Fruit fly (Drosophila melanogaster) whole organism, embryonic: ENCODE results near the gene CG31445.

Source experiments
- ATbp ChIP-seq: fragments of 200-800 bp; sonication (Bioruptor generic); optimal IDR thresholded peaks from 2 replicates; lab custom pipeline; 2017; ENCODE audit warnings: missing biosample characterization, mild to moderate bottlenecking, missing genetic modification characterization, missing genetic modification reagents
- Abd-B ChIP-seq: fragments of 200-800 bp; sonication (Bioruptor generic); optimal IDR thresholded peaks from 2 replicates; lab custom pipeline; 2018; ENCODE audit warnings: missing biosample characterization, mild to moderate bottlenecking, missing genetic modification characterization, moderate library complexity
- Atf3 ChIP-seq: fragments of 200-800 bp; sonication (Bioruptor generic); optimal IDR thresholded peaks from 3 replicates; lab custom pipeline; 2016; ENCODE audit warnings: missing biosample characterization, missing genetic modification characterization
- CG11695 ChIP-seq: fragments of 200-800 bp; sonication (Bioruptor generic); IDR thresholded peaks from 3 replicates; pipeline ENCODE4 v1.3.6; 2022; ENCODE audit warnings: missing biosample characterization, missing genetic modification characterization
- CG12071 ChIP-seq: fragments of 200-800 bp; sonication (Bioruptor generic); optimal IDR thresholded peaks from 3 replicates; lab custom pipeline; 2018; ENCODE audit warnings: missing biosample characterization, mild to moderate bottlenecking, missing genetic modification characterization
- CG12155 ChIP-seq: fragments of 200-800 bp; sonication (Bioruptor generic); optimal IDR thresholded peaks from 3 replicates; lab custom pipeline; 2016; ENCODE audit warnings: missing biosample characterization, missing genetic modification characterization
- CG1233 ChIP-seq: fragments of 200-800 bp; sonication (Bioruptor generic); optimal IDR thresholded peaks from 4 replicates; lab custom pipeline; 2018; ENCODE audit warnings: missing biosample characterization, mild to moderate bottlenecking, missing genetic modification characterization
- CG13775 ChIP-seq: fragments of 200-800 bp; sonication (Bioruptor generic); optimal IDR thresholded peaks from 3 replicates; lab custom pipeline; 2017; ENCODE audit warnings: missing biosample characterization, mild to moderate bottlenecking, missing genetic modification characterization
- CG14050 ChIP-seq: fragments of 200-800 bp; sonication (Bioruptor generic); IDR thresholded peaks from 3 replicates; pipeline ENCODE4 v1.3.6; 2022; ENCODE audit warnings: missing biosample characterization, missing genetic modification characterization
- CG14441 ChIP-seq: fragments of 200-800 bp; sonication (Bioruptor generic); IDR thresholded peaks from 2 replicates; pipeline ENCODE4 v1.3.6; 2022; ENCODE audit warnings: missing biosample characterization, missing genetic modification characterization
- CG14667 ChIP-seq: fragments of 200-800 bp; sonication (Bioruptor generic); IDR thresholded peaks from 2 replicates; pipeline ENCODE4 v1.3.6; 2022; ENCODE audit warnings: missing biosample characterization, missing genetic modification characterization
- CG14965 ChIP-seq: fragments of 200-800 bp; sonication (Bioruptor generic); optimal IDR thresholded peaks from 2 replicates; lab custom pipeline; 2016; ENCODE audit warnings: missing biosample characterization, missing genetic modification characterization, borderline replicate concordance
- CG15269 ChIP-seq: fragments of 200-800 bp; sonication (Bioruptor generic); optimal IDR thresholded peaks from 2 replicates; lab custom pipeline; 2018; ENCODE audit warnings: missing biosample characterization, mild to moderate bottlenecking, missing genetic modification characterization, moderate library complexity
- CG1529 ChIP-seq: fragments of 200-800 bp; sonication (Bioruptor generic); optimal IDR thresholded peaks from 3 replicates; lab custom pipeline; 2018; ENCODE audit warnings: missing biosample characterization, missing genetic modification characterization
- CG1603 ChIP-seq: fragments of 200-800 bp; sonication (Bioruptor generic); optimal IDR thresholded peaks from 2 replicates; lab custom pipeline; 2019; ENCODE audit warnings: missing biosample characterization, mild to moderate bottlenecking, missing genetic modification characterization, moderate library complexity
- CG16863 ChIP-seq: fragments of 200-800 bp; sonication (Bioruptor generic); optimal IDR thresholded peaks from 3 replicates; lab custom pipeline; 2016; ENCODE audit warnings: missing biosample characterization, missing genetic modification characterization
- CG30020 ChIP-seq: fragments of 200-800 bp; optimal IDR thresholded peaks from 2 replicates; lab custom pipeline; 2019; ENCODE audit warnings: missing biosample characterization, mild to moderate bottlenecking, missing genetic modification characterization, moderate library complexity
- CG30403 ChIP-seq: fragments of 200-800 bp; sonication (Bioruptor generic); optimal IDR thresholded peaks from 3 replicates; lab custom pipeline; 2016; ENCODE audit warnings: missing biosample characterization, missing genetic modification characterization
- CG32772 ChIP-seq: fragments of 200-800 bp; sonication (Bioruptor generic); IDR thresholded peaks from 2 replicates; pipeline ENCODE4 v1.3.6; 2022; ENCODE audit warnings: missing biosample characterization, missing genetic modification characterization
- CG3726 ChIP-seq: fragments of 200-800 bp; sonication (Bioruptor generic); IDR thresholded peaks from 3 replicates; pipeline ENCODE4, ENCODE4 v1.3.6; 2022; ENCODE audit warnings: missing biosample characterization, missing genetic modification characterization
- CG4424 ChIP-seq: fragments of 200-800 bp; sonication (Bioruptor generic); optimal IDR thresholded peaks from 3 replicates; lab custom pipeline; 2016; ENCODE audit warnings: missing biosample characterization, missing genetic modification characterization
- CG7987 ChIP-seq: fragments of 200-800 bp; sonication (Bioruptor generic); optimal IDR thresholded peaks from 2 replicates; lab custom pipeline; 2018; ENCODE audit warnings: missing biosample characterization, mild to moderate bottlenecking, missing genetic modification characterization, moderate library complexity
- CG8281 ChIP-seq: fragments of 200-800 bp; sonication (Bioruptor generic); optimal IDR thresholded peaks from 2 replicates; lab custom pipeline; 2018; ENCODE audit warnings: missing biosample characterization, mild to moderate bottlenecking, missing genetic modification characterization, moderate library complexity
- CG8359 ChIP-seq: fragments of 200-800 bp; sonication (Bioruptor generic); optimal IDR thresholded peaks from 2 replicates; lab custom pipeline; 2017; ENCODE audit warnings: missing biosample characterization, mild to moderate bottlenecking, missing genetic modification characterization, borderline replicate concordance
- CG9215 ChIP-seq: fragments of 200-800 bp; sonication (Bioruptor generic); IDR thresholded peaks from 2 replicates; pipeline ENCODE4 v1.3.6; 2022; ENCODE audit warnings: missing biosample characterization, missing genetic modification characterization
- CoRest ChIP-seq: fragments of 200-800 bp; sonication (Bioruptor generic); optimal IDR thresholded peaks from 3 replicates; lab custom pipeline; 2018; ENCODE audit warnings: missing biosample characterization, mild to moderate bottlenecking, missing genetic modification characterization, moderate library complexity
- Dad ChIP-seq: fragments of 200-800 bp; sonication (Bioruptor generic); optimal IDR thresholded peaks from 3 replicates; lab custom pipeline; 2016; ENCODE audit warnings: missing biosample characterization, missing genetic modification characterization
- NFAT ChIP-seq: fragments of 200-800 bp; sonication (Bioruptor generic); IDR thresholded peaks from 2 replicates; pipeline ENCODE4 v1.3.6; 2022; ENCODE audit warnings: missing biosample characterization, missing genetic modification characterization
- Opbp ChIP-seq: fragments of 200-800 bp; sonication (Bioruptor generic); IDR thresholded peaks from 3 replicates; pipeline ENCODE4 v1.3.6; 2022; ENCODE audit warnings: missing biosample characterization, missing genetic modification characterization; ENCODE audit not compliant: partially characterized antibody
- Stat92E ChIP-seq, 3 experiments: fragments of >200 bp in 2 of 3; fragments of 200-800 bp in 1 of 3; sonication (Bioruptor generic) in 1 of 3; optimal IDR thresholded peaks; 2 replicates each; lab custom pipeline; 2017 to 2019; ENCODE audit warnings: missing biosample characterization in 3 of 3, missing genetic modification characterization in 3 of 3, mild to moderate bottlenecking in 1 of 3, moderate library complexity in 1 of 3
- TFAM ChIP-seq: fragments of 200-800 bp; sonication (Bioruptor generic); optimal IDR thresholded peaks from 2 replicates; lab custom pipeline; 2017; ENCODE audit warnings: missing biosample characterization, missing genetic modification characterization, inconsistent platforms
- bowl ChIP-seq: fragments of 200-800 bp; sonication (Bioruptor generic); IDR thresholded peaks from 2 replicates; pipeline ENCODE4 v1.3.6; 2022; ENCODE audit warnings: missing biosample characterization, missing genetic modification characterization
- bsh ChIP-seq, 2 experiments: fragments of 200-800 bp; sonication (Bioruptor generic); optimal IDR thresholded peaks; 2 replicates each; lab custom pipeline; 2017 to 2018; ENCODE audit warnings: mild to moderate bottlenecking in 2 of 2, missing biosample characterization in 2 of 2, missing genetic modification characterization in 2 of 2, moderate library complexity in 1 of 2
- cwo ChIP-seq: fragments of 200-800 bp; sonication (Bioruptor generic); optimal IDR thresholded peaks from 3 replicates; lab custom pipeline; 2017; ENCODE audit warnings: missing biosample characterization, missing genetic modification characterization, mild to moderate bottlenecking, moderate library complexity, missing genetic modification reagents
- esg ChIP-seq: fragments of 200-800 bp; sonication (Bioruptor generic); conservative IDR thresholded peaks from 2 replicates; pipeline ENCODE4 v1.3.6; 2022; ENCODE audit warnings: missing biosample characterization, missing genetic modification characterization
- fd96Cb ChIP-seq: fragments of 200-800 bp; sonication (Bioruptor generic); optimal IDR thresholded peaks from 2 replicates; lab custom pipeline; 2018; ENCODE audit warnings: missing biosample characterization, mild to moderate bottlenecking, missing genetic modification characterization, moderate library complexity
- gcm ChIP-seq: fragments of 200-800 bp; sonication (Bioruptor generic); optimal IDR thresholded peaks from 2 replicates; lab custom pipeline; 2019; ENCODE audit warnings: missing biosample characterization, mild to moderate bottlenecking, missing genetic modification characterization, moderate library complexity
- jing ChIP-seq: fragments of 200-800 bp; sonication (Bioruptor generic); optimal IDR thresholded peaks from 2 replicates; lab custom pipeline; 2018; ENCODE audit warnings: missing biosample characterization, mild to moderate bottlenecking, missing genetic modification characterization
- nom ChIP-seq: fragments of 200-800 bp; sonication (Bioruptor generic); optimal IDR thresholded peaks from 2 replicates; lab custom pipeline; 2017; ENCODE audit warnings: missing biosample characterization, missing genetic modification characterization, mild to moderate bottlenecking, moderate library complexity, missing genetic modification reagents
- onecut ChIP-seq: fragments of 200-800 bp; sonication (Bioruptor generic); IDR thresholded peaks from 2 replicates; pipeline ENCODE4 v1.3.6; 2022; ENCODE audit warnings: missing biosample characterization, missing genetic modification characterization
- prd ChIP-seq, 3 experiments: fragments of >200 bp in 2 of 3; fragments of 200-800 bp in 1 of 3; sonication (Bioruptor generic) in 1 of 3; optimal IDR thresholded peaks in 2 of 3; IDR thresholded peaks in 1 of 3; 2 replicates in 2 of 3; 3 replicates in 1 of 3; pipeline versions ENCODE4 v1.3.6 to Lab custom; 2017 to 2022; ENCODE audit warnings: missing biosample characterization in 1 of 3, missing genetic modification characterization in 1 of 3
- run ChIP-seq: fragments of 200-800 bp; sonication (Bioruptor generic); optimal IDR thresholded peaks from 3 replicates; lab custom pipeline; 2018; ENCODE audit warnings: missing biosample characterization, mild to moderate bottlenecking, missing genetic modification characterization
- sima ChIP-seq: fragments of 200-800 bp; sonication (Bioruptor generic); optimal IDR thresholded peaks from 2 replicates; lab custom pipeline; 2016; ENCODE audit warnings: missing biosample characterization, missing genetic modification characterization
- so ChIP-seq: fragments of 200-800 bp; sonication (Bioruptor generic); IDR thresholded peaks from 3 replicates; pipeline ENCODE4 v1.3.6; 2022; ENCODE audit warnings: missing biosample characterization, missing genetic modification characterization
- sqz ChIP-seq: fragments of 200-800 bp; sonication (Bioruptor generic); optimal IDR thresholded peaks from 3 replicates; lab custom pipeline; 2018; ENCODE audit warnings: missing biosample characterization, mild to moderate bottlenecking, missing genetic modification characterization
- ssp ChIP-seq: fragments of 200-800 bp; sonication (Bioruptor generic); IDR thresholded peaks from 2 replicates; pipeline ENCODE4 v1.3.6; 2022; ENCODE audit warnings: missing biosample characterization, missing genetic modification characterization
- stc ChIP-seq: fragments of 200-800 bp; sonication (Bioruptor generic); IDR thresholded peaks from 2 replicates; pipeline ENCODE4 v1.3.6; 2022; ENCODE audit warnings: missing biosample characterization, missing genetic modification characterization
- unpg ChIP-seq: fragments of 200-800 bp; sonication (Bioruptor generic); optimal IDR thresholded peaks from 3 replicates; lab custom pipeline; 2018; ENCODE audit warnings: missing biosample characterization, mild to moderate bottlenecking, missing genetic modification characterization, moderate library complexity
- zfh2 ChIP-seq: fragments of 200-800 bp; sonication (Bioruptor generic); optimal IDR thresholded peaks from 2 replicates; lab custom pipeline; 2016; ENCODE audit warnings: missing biosample characterization, missing genetic modification characterization

The CG31445 gene

dm6 chr3R:29207996-29208395 is 36.6 kb downstream of the CG31445 start (continued):
- no peak for TF ChIP-seq nom
- TF ChIP-seq jing = peak; percentile 61
- peak; percentile 10 for TF ChIP-seq CG7987 (GFP tag; lab: Kevin White, UChicago)
- TF ChIP-seq Abd-B (GFP tag; lab: Kevin White, UChicago) = peak; percentile 50
- peak; percentile 83 for TF ChIP-seq CG15269 (tag; lab: Kevin White, UChicago)
- peak; percentile 62; the same call in 1 of the 2 replicates for TF ChIP-seq CG32772 (GFP tag; lab: Robert Waterston, UW)
- peak; percentile 82 for TF ChIP-seq CG1603 (tag; lab: Kevin White, UChicago)
- peak; percentile 24 for TF ChIP-seq CG12155 (GFP tag; lab: Kevin White, UChicago)
- TF ChIP-seq esg (GFP tag; lab: Robert Waterston, UW) = peak; percentile 66
- TF ChIP-seq TFAM (GFP tag; lab: Kevin White, UChicago) = no peak
- no peak for TF ChIP-seq CG9215 (GFP tag; lab: Robert Waterston, UW)
- peak; percentile 26; the same call in 1 of the 2 replicates for TF ChIP-seq ssp (GFP tag; lab: Robert Waterston, UW)
- TF ChIP-seq CG14441 (GFP tag; lab: Robert Waterston, UW) = peak; percentile 79
- peak; percentile 37 for TF ChIP-seq CG14667 (GFP tag; lab: Robert Waterston, UW)
- peak; percentile 33 for TF ChIP-seq Atf3
- no peak for TF ChIP-seq Dad (GFP tag; lab: Kevin White, UChicago)
- TF ChIP-seq CG16863 (GFP tag; lab: Kevin White, UChicago) = peak; percentile 46
- TF ChIP-seq run (tag; lab: Kevin White, UChicago) = peak; percentile 55
- peak; percentile 83 for TF ChIP-seq ATbp (GFP tag; lab: Kevin White, UChicago)
- TF ChIP-seq fd96Cb (tag; lab: Kevin White, UChicago) = peak; percentile 82
- TF ChIP-seq CG30403 (GFP tag; lab: Kevin White, UChicago) = peak; percentile 61
- peak; percentile 66 for TF ChIP-seq CG12071 (GFP tag; lab: Kevin White, UChicago)
- TF ChIP-seq CG11695 (GFP tag; lab: Robert Waterston, UW) = peak; percentile 72
- TF ChIP-seq cwo (GFP tag; lab: Kevin White, UChicago) = peak; percentile 23
- TF ChIP-seq sima (GFP tag; lab: Kevin White, UChicago) = no peak
- no peak for TF ChIP-seq Opbp (GFP tag; lab: Robert Waterston, UW)
- TF ChIP-seq so (GFP tag; lab: Robert Waterston, UW) = peak; percentile 57; the same call in 1 of the 3 replicates
- 0 out of 2 replicates have a peak, but pooled peaks have one; percentile 28 for TF ChIP-seq bowl (GFP tag; lab: Robert Waterston, UW)
- peak; percentile 15 for TF ChIP-seq CG30020 (tag; lab: Kevin White, UChicago)
- TF ChIP-seq CG8281 = peak; percentile 39
- peak; percentile 88 for TF ChIP-seq unpg (GFP tag; lab: Kevin White, UChicago)
- TF ChIP-seq bsh (GFP tag; optimal IDR thresholded peaks at IDR 0.05; lab: Kevin White, UChicago) = peak; percentile 71 to 88
- TF ChIP-seq CoRest (tag; lab: Kevin White, UChicago) = peak; percentile 73
- peak; percentile 62 for TF ChIP-seq onecut (GFP tag; lab: Robert Waterston, UW)
- peak; percentile 71 for TF ChIP-seq stc (GFP tag; lab: Robert Waterston, UW)
- no peak for TF ChIP-seq CG14965 (GFP tag; lab: Kevin White, UChicago)
- TF ChIP-seq zfh2 (GFP tag; lab: Kevin White, UChicago) = peak; percentile 0
- TF ChIP-seq prd (optimal IDR thresholded peaks at IDR 0.05; lab: Kevin White, UChicago) = no peak
- peak; percentile 57; the same call in 2 of the 3 replicates for TF ChIP-seq prd (GFP tag; IDR thresholded peaks at IDR 0.05; lab: Robert Waterston, UW)
- TF ChIP-seq CG3726 (GFP tag; lab: Robert Waterston, UW) = peak; percentile 53; the same call in 1 of the 3 replicates
- TF ChIP-seq CG1529 (GFP tag; lab: Kevin White, UChicago) = peak; percentile 63
- peak; percentile 52 for TF ChIP-seq sqz (GFP tag; lab: Kevin White, UChicago)
- peak; percentile 36 for TF ChIP-seq CG8359 (GFP tag; lab: Kevin White, UChicago)
- no peak for TF ChIP-seq NFAT
- peak; percentile 29 for TF ChIP-seq CG13775
- no peak for TF ChIP-seq Stat92E (GFP tag; optimal IDR thresholded peaks at IDR 0.05; lab: Kevin White, UChicago)
- TF ChIP-seq CG1233 (GFP tag; lab: Kevin White, UChicago) = peak; percentile 54
- peak; percentile 19 for TF ChIP-seq CG4424 (GFP tag; lab: Kevin White, UChicago)
- TF ChIP-seq gcm (GFP tag; lab: Kevin White, UChicago) = peak; percentile 73
- TF ChIP-seq CG14050 = peak; percentile 29; the same call in 1 of the 3 replicates
